Fruit fly (Drosophila melanogaster): ENCODE measurements around the gene Pura.

Pura gene

dm6 chr3L:7614226-7614625, 21.3 kb downstream of the Pura start (continued):
- TF ChIP-seq CG1603 (tag; optimal IDR thresholded peaks at IDR 0.05) (peak; percentile 56), CG30403 (GFP tag; optimal IDR thresholded peaks at IDR 0.05) (peak; percentile 38), zfh1 (GFP tag; IDR thresholded peaks at IDR 0.05) (peak; percentile 57; the same call in 1 of the 3 replicates), CG6683 (GFP tag; optimal IDR thresholded peaks at IDR 0.05) (no peak), peb (GFP tag; IDR thresholded peaks at IDR 0.05) (0 out of 2 replicates have a peak, but pooled peaks have one; percentile 28), CrebB (tag; optimal IDR thresholded peaks at IDR 0.05) (no peak), CG16815 (GFP tag; optimal IDR thresholded peaks at IDR 0.05) (peak; percentile 12), Lhr (GFP tag; optimal IDR thresholded peaks at IDR 0.05) (no peak), lilli (GFP tag; optimal IDR thresholded peaks at IDR 0.05) (peak; percentile 27), dmrt11E (tag; optimal IDR thresholded peaks at IDR 0.05) (peak; percentile 56), sc (optimal IDR thresholded peaks at IDR 0.05) (no peak), sc (GFP tag; optimal IDR thresholded peaks at IDR 0.05) (no peak), CG3847 (GFP tag; IDR thresholded peaks at IDR 0.05) (peak; percentile 33; the same call in 1 of the 2 replicates), eyg (GFP tag; optimal IDR thresholded peaks at IDR 0.05) (no peak), Meics (GFP tag; optimal IDR thresholded peaks at IDR 0.05) (peak; percentile 16), sisA (GFP tag; IDR thresholded peaks at IDR 0.05) (peak; percentile 51; the same call in 1 of the 2 replicates), bab2 (GFP tag; optimal IDR thresholded peaks at IDR 0.05) (peak; percentile 36), CG16779 (GFP tag; IDR thresholded peaks at IDR 0.05) (no peak), E2f1 (GFP tag; IDR thresholded peaks at IDR 0.05) (peak; percentile 49), CG1602 (GFP tag; optimal IDR thresholded peaks at IDR 0.05) (peak; percentile 31), chn (GFP tag; optimal IDR thresholded peaks at IDR 0.05) (no peak), NfI (GFP tag; optimal IDR thresholded peaks at IDR 0.05) (peak; percentile 13), CG8388 (GFP tag; optimal IDR thresholded peaks at IDR 0.05) (peak; percentile 28), sens (GFP tag) (peak; percentile 88), CG11504 (tag; optimal IDR thresholded peaks at IDR 0.05) (peak; percentile 70), CG10959 (GFP tag; IDR thresholded peaks at IDR 0.05) (0 out of 2 replicates have a peak, but pooled peaks have one; percentile 21), CG9437 (GFP tag; optimal IDR thresholded peaks at IDR 0.05) (peak; percentile 22), CG2678 (tag; optimal IDR thresholded peaks at IDR 0.05) (peak; percentile 65), CTCF (GFP tag; optimal IDR thresholded peaks at IDR 0.05) (no peak), CG4424 (GFP tag; optimal IDR thresholded peaks at IDR 0.05) (peak; percentile 36), schlank (tag; optimal IDR thresholded peaks at IDR 0.05) (no peak), CG4707 (GFP tag; optimal IDR thresholded peaks at IDR 0.05) (no peak), Side (GFP tag; optimal IDR thresholded peaks at IDR 0.05) (peak; percentile 24), CG17361 (GFP tag; IDR thresholded peaks at IDR 0.05) (0 out of 3 replicates have a peak, but pooled peaks have one; percentile 26), CG9727 (GFP tag; optimal IDR thresholded peaks at IDR 0.05) (peak; percentile 32), CG12659 (GFP tag; optimal IDR thresholded peaks at IDR 0.05) (peak; percentile 3), tio (GFP tag; optimal IDR thresholded peaks at IDR 0.05) (peak; percentile 27), CG6813 (GFP tag; optimal IDR thresholded peaks at IDR 0.05) (peak; percentile 14), CG12391 (tag; optimal IDR thresholded peaks at IDR 0.05) (peak; percentile 51), fd3F (GFP tag; optimal IDR thresholded peaks at IDR 0.05) (peak; percentile 15), Lim3 (GFP tag; IDR thresholded peaks at IDR 0.05) (no peak), Blimp-1 (GFP tag; optimal IDR thresholded peaks at IDR 0.05) (peak; percentile 58), CG15601 (tag; optimal IDR thresholded peaks at IDR 0.05) (peak; percentile 21), Ptx1 (GFP tag; IDR thresholded peaks at IDR 0.05) (peak; percentile 59), tap (tag; optimal IDR thresholded peaks at IDR 0.05) (peak; percentile 54), Deaf1 (tag; optimal IDR thresholded peaks at IDR 0.05) (peak; percentile 18), H15 (GFP tag; IDR thresholded peaks at IDR 0.05) (peak; percentile 52; the same call in 1 of the 3 replicates), zf30C (GFP tag; optimal IDR thresholded peaks at IDR 0.05) (peak; percentile 5), Antp (GFP tag; optimal IDR thresholded peaks at IDR 0.05) (peak; percentile 20), eve (GFP tag; optimal IDR thresholded peaks at IDR 0.05) (peak in 1 of 2 experiments; percentile 44), hth (optimal IDR thresholded peaks at IDR 0.05) (no peak), CG4820 (GFP tag; optimal IDR thresholded peaks at IDR 0.05) (peak; percentile 44)

All from whole organism, embryonic.